Worm (Caenorhabditis elegans) whole organism, young adult: ENCODE data around the gene dhgd-1.
A peak's percentile ranks its signal among the peaks of the same experiment; 100 is the strongest.

Source experiments
- F10E7.11 ChIP-seq: sonication (generic microtip); optimal IDR thresholded peaks from 2 replicates; lab custom pipeline; 2017; ENCODE audit warnings: mild to moderate bottlenecking, missing genetic modification characterization, moderate library complexity, missing compliant biosample characterization
- F22D6.2 ChIP-seq: sonication (generic microtip); optimal IDR thresholded peaks from 2 replicates; lab custom pipeline; 2016; ENCODE audit warnings: mild to moderate bottlenecking, missing genetic modification characterization, missing compliant biosample characterization
- F37B4.10 ChIP-seq: fragments of 200-800 bp; sonication (Bioruptor generic); IDR thresholded peaks from 2 replicates; pipeline ENCODE4 v1.3.6; 2022; ENCODE audit warnings: missing genetic modification characterization, missing compliant biosample characterization
- F49E8.2 ChIP-seq: sonication (generic microtip); optimal IDR thresholded peaks from 3 replicates; lab custom pipeline; 2017; ENCODE audit warnings: missing genetic modification characterization, mild to moderate bottlenecking, missing compliant biosample characterization, antibody characterized with exemption, moderate library complexity; ENCODE audit not compliant: insufficient read depth
- F57A8.1 ChIP-seq: fragments of 200-800 bp; sonication (Bioruptor generic); optimal IDR thresholded peaks from 2 replicates; lab custom pipeline; 2018; ENCODE audit warnings: mild to moderate bottlenecking, missing genetic modification characterization, moderate library complexity, missing compliant biosample characterization
- T07F8.4 ChIP-seq: sonication (generic microtip); optimal IDR thresholded peaks from 2 replicates; lab custom pipeline; 2016; ENCODE audit warnings: mild to moderate bottlenecking, missing genetic modification characterization, moderate library complexity, missing compliant biosample characterization
- Y53F4B.3 ChIP-seq: fragments of 200-800 bp; sonication (Bioruptor generic); IDR thresholded peaks from 2 replicates; pipeline ENCODE4 v1.3.6; 2022; ENCODE audit warnings: missing genetic modification reagents, missing genetic modification characterization, missing compliant biosample characterization
- akir-1 ChIP-seq: fragments of 200-800 bp; sonication (Bioruptor generic); optimal IDR thresholded peaks from 2 replicates; lab custom pipeline; 2018; ENCODE audit warnings: mild to moderate bottlenecking, missing genetic modification characterization, moderate library complexity, missing compliant biosample characterization
- atf-7 ChIP-seq: sonication (generic microtip); optimal IDR thresholded peaks from 2 replicates; lab custom pipeline; 2017; ENCODE audit warnings: mild to moderate bottlenecking, missing genetic modification characterization, missing compliant biosample characterization
- attf-3 ChIP-seq: fragments of 200-800 bp; sonication (Bioruptor generic); conservative IDR thresholded peaks from 2 replicates; pipeline ENCODE4 v1.3.6; 2022; ENCODE audit warnings: missing genetic modification reagents, missing genetic modification characterization, missing compliant biosample characterization
- attf-6 ChIP-seq: fragments of 200-800 bp; sonication (Bioruptor generic); IDR thresholded peaks from 2 replicates; pipeline ENCODE4 v1.3.6; 2022; ENCODE audit warnings: missing genetic modification reagents, missing genetic modification characterization, missing compliant biosample characterization
- cebp-1 ChIP-seq, 2 experiments: fragments of 200-800 bp in 1 of 2; sonication (Bioruptor generic) in 1 of 2; sonication (generic microtip) in 1 of 2; IDR thresholded peaks in 1 of 2; optimal IDR thresholded peaks in 1 of 2; 2 replicates each; pipeline versions ENCODE4 v1.3.6 to Lab custom; 2017 to 2022; ENCODE audit warnings: missing compliant biosample characterization in 2 of 2, missing genetic modification characterization in 2 of 2, mild to moderate bottlenecking in 1 of 2, missing genetic modification reagents in 1 of 2, moderate library complexity in 1 of 2
- cebp-2 ChIP-seq: fragments of 200-800 bp; sonication (Bioruptor generic); IDR thresholded peaks from 2 replicates; pipeline ENCODE4 v1.3.6; 2022; ENCODE audit warnings: missing genetic modification characterization, missing compliant biosample characterization
- ceh-100 ChIP-seq: fragments of 200-800 bp; sonication (Bioruptor generic); IDR thresholded peaks from 2 replicates; pipeline ENCODE4 v1.3.6; 2022; ENCODE audit warnings: missing genetic modification reagents, missing genetic modification characterization, missing compliant biosample characterization
- ceh-40 ChIP-seq: fragments of 200-800 bp; sonication (Bioruptor generic); IDR thresholded peaks from 2 replicates; pipeline ENCODE4 v1.3.6; 2022; ENCODE audit warnings: missing genetic modification characterization, missing compliant biosample characterization
- ceh-58 ChIP-seq: fragments of 200-800 bp; sonication (Bioruptor generic); IDR thresholded peaks from 2 replicates; pipeline ENCODE4 v1.3.6; 2022; ENCODE audit warnings: missing genetic modification characterization, missing compliant biosample characterization
- dpff-1 ChIP-seq: sonication (generic microtip); optimal IDR thresholded peaks from 2 replicates; lab custom pipeline; 2017; ENCODE audit warnings: mild to moderate bottlenecking, missing genetic modification characterization, missing compliant biosample characterization
- efl-1 ChIP-seq: fragments of 150-350 bp; optimal IDR thresholded peaks from 2 replicates; lab custom pipeline; 2014; ENCODE audit warnings: missing biosample characterization, missing genetic modification reagents, missing genetic modification characterization
- egrh-3 ChIP-seq: fragments of 200-800 bp; sonication (Bioruptor generic); IDR thresholded peaks from 2 replicates; pipeline ENCODE4 v1.3.6; 2022; ENCODE audit warnings: missing genetic modification reagents, missing genetic modification characterization, missing compliant biosample characterization
- ekl-4 ChIP-seq: fragments of 200-800 bp; sonication (Bioruptor generic); IDR thresholded peaks from 2 replicates; pipeline ENCODE4 v1.3.6; 2022; ENCODE audit warnings: missing genetic modification reagents, missing genetic modification characterization, missing compliant biosample characterization
- fkh-3 ChIP-seq: sonication (generic microtip); optimal IDR thresholded peaks from 2 replicates; lab custom pipeline; 2016; ENCODE audit warnings: mild to moderate bottlenecking, missing genetic modification characterization, missing compliant biosample characterization
- gei-17 ChIP-seq: fragments of 200-800 bp; sonication (Bioruptor generic); optimal IDR thresholded peaks from 2 replicates; lab custom pipeline; 2018; ENCODE audit warnings: mild to moderate bottlenecking, missing genetic modification characterization, missing compliant biosample characterization
- hlh-12 ChIP-seq: sonication (generic microtip); optimal IDR thresholded peaks from 2 replicates; lab custom pipeline; 2016; ENCODE audit warnings: missing genetic modification characterization, missing compliant biosample characterization
- hmg-1.2 ChIP-seq: fragments of 200-800 bp; sonication (Bioruptor generic); IDR thresholded peaks from 2 replicates; pipeline ENCODE4 v1.3.6; 2022; ENCODE audit warnings: missing genetic modification reagents, missing genetic modification characterization, missing compliant biosample characterization
- hrde-1 ChIP-seq: sonication (generic microtip); optimal IDR thresholded peaks from 2 replicates; lab custom pipeline; 2016; ENCODE audit warnings: missing genetic modification characterization, mild to moderate bottlenecking, missing compliant biosample characterization, moderate library complexity, missing genotype, missing genetic modification reagents, borderline replicate concordance
- hsf-1 ChIP-seq: fragments of 200-800 bp; sonication (Bioruptor generic); IDR thresholded peaks from 2 replicates; pipeline ENCODE4 v1.3.6; 2022; ENCODE audit warnings: missing genetic modification reagents, missing genetic modification characterization, missing compliant biosample characterization
- let-526 ChIP-seq: fragments of 200-800 bp; sonication (Bioruptor generic); IDR thresholded peaks from 2 replicates; pipeline ENCODE4 v1.3.6; 2022; ENCODE audit warnings: missing genetic modification reagents, missing genetic modification characterization, missing compliant biosample characterization
- let-607 ChIP-seq, 2 experiments: fragments of 200-800 bp in 1 of 2; sonication (Bioruptor generic) in 1 of 2; sonication (generic microtip) in 1 of 2; optimal IDR thresholded peaks; 2 replicates each; lab custom pipeline; 2016 to 2018; ENCODE audit warnings: mild to moderate bottlenecking in 2 of 2, missing compliant biosample characterization in 2 of 2, missing genetic modification characterization in 2 of 2, moderate library complexity in 2 of 2, missing genotype in 1 of 2
- lin-40 ChIP-seq: sonication (generic microtip); optimal IDR thresholded peaks from 2 replicates; lab custom pipeline; 2016; ENCODE audit warnings: missing genetic modification characterization, mild to moderate bottlenecking, missing compliant biosample characterization, missing genotype, missing genetic modification reagents
- lsy-27 ChIP-seq: sonication (generic microtip); optimal IDR thresholded peaks from 2 replicates; lab custom pipeline; 2017; ENCODE audit warnings: missing genetic modification characterization, mild to moderate bottlenecking, missing compliant biosample characterization, antibody characterized with exemption, missing genotype, borderline replicate concordance; ENCODE audit not compliant: insufficient read depth
- madf-10 ChIP-seq: sonication (generic microtip); optimal IDR thresholded peaks from 2 replicates; lab custom pipeline; 2016; ENCODE audit warnings: mild to moderate bottlenecking, missing genetic modification characterization, missing compliant biosample characterization
- madf-3 ChIP-seq: fragments of 200-800 bp; sonication (Bioruptor generic); IDR thresholded peaks from 2 replicates; pipeline ENCODE4 v1.3.6; 2022; ENCODE audit warnings: missing genetic modification reagents, missing genetic modification characterization, missing compliant biosample characterization
- madf-6 ChIP-seq: fragments of 200-800 bp; sonication (Bioruptor generic); IDR thresholded peaks from 2 replicates; pipeline ENCODE4 v1.3.6; 2022; ENCODE audit warnings: missing genetic modification reagents, missing genetic modification characterization, missing compliant biosample characterization
- madf-8 ChIP-seq: fragments of 200-800 bp; sonication (Bioruptor generic); conservative IDR thresholded peaks from 2 replicates; pipeline ENCODE4 v1.3.6; 2022; ENCODE audit warnings: missing genetic modification reagents, missing genetic modification characterization, missing compliant biosample characterization
- mxl-1 ChIP-seq: sonication (generic microtip); optimal IDR thresholded peaks from 2 replicates; lab custom pipeline; 2016; ENCODE audit warnings: missing genetic modification characterization, missing compliant biosample characterization
- nfya-2 ChIP-seq: fragments of 200-800 bp; sonication (Bioruptor generic); IDR thresholded peaks from 2 replicates; pipeline ENCODE4 v1.3.6; 2022; ENCODE audit warnings: missing genetic modification reagents, missing genetic modification characterization, missing compliant biosample characterization
- nhr-179 ChIP-seq: sonication (generic microtip); optimal IDR thresholded peaks from 2 replicates; lab custom pipeline; 2016; ENCODE audit warnings: mild to moderate bottlenecking, missing genetic modification characterization, missing compliant biosample characterization
- nhr-27 ChIP-seq: fragments of 200-800 bp; sonication (Bioruptor generic); optimal IDR thresholded peaks from 2 replicates; lab custom pipeline; 2018; ENCODE audit warnings: mild to moderate bottlenecking, missing genetic modification characterization, moderate library complexity, missing compliant biosample characterization
- nhr-90 ChIP-seq: sonication (generic microtip); optimal IDR thresholded peaks from 2 replicates; lab custom pipeline; 2016; ENCODE audit warnings: missing genotype, mild to moderate bottlenecking, missing genetic modification characterization, missing compliant biosample characterization
- rpc-1 ChIP-seq, 2 experiments: fragments of 150-350 bp in 1 of 2; sonication (generic microtip) in 1 of 2; optimal IDR thresholded peaks; 2 replicates each; lab custom pipeline; 2014 to 2018; ENCODE audit warnings: missing biosample characterization in 1 of 2, missing genetic modification characterization in 1 of 2, missing genetic modification reagents in 1 of 2, missing genotype in 1 of 2
- sea-2 ChIP-seq: fragments of 200-800 bp; sonication (Bioruptor generic); IDR thresholded peaks from 2 replicates; pipeline ENCODE4 v1.3.6; 2022; ENCODE audit warnings: missing genetic modification characterization, missing compliant biosample characterization
- somi-1 ChIP-seq: fragments of 200-800 bp; sonication (Bioruptor generic); optimal IDR thresholded peaks from 2 replicates; lab custom pipeline; 2018; ENCODE audit warnings: mild to moderate bottlenecking, missing genetic modification characterization, missing compliant biosample characterization
- tbp1 ChIP-seq: fragments of 200-800 bp; sonication (Bioruptor generic); optimal IDR thresholded peaks from 2 replicates; lab custom pipeline; 2018; ENCODE audit warnings: mild to moderate bottlenecking, missing genetic modification characterization, missing compliant biosample characterization
- tbx-9 ChIP-seq: sonication (generic microtip); optimal IDR thresholded peaks from 2 replicates; lab custom pipeline; 2016; ENCODE audit warnings: borderline replicate concordance, missing genetic modification characterization, inconsistent platforms, missing compliant biosample characterization
- ztf-25 ChIP-seq: fragments of 200-800 bp; sonication (Bioruptor generic); IDR thresholded peaks from 2 replicates; pipeline ENCODE4 v1.3.6; 2022; ENCODE audit warnings: missing genetic modification reagents, missing genetic modification characterization, missing compliant biosample characterization
- ztf-28 ChIP-seq: fragments of 200-800 bp; sonication (Bioruptor generic); IDR thresholded peaks from 2 replicates; pipeline ENCODE4 v1.3.6; 2022; ENCODE audit warnings: missing genetic modification reagents, missing genetic modification characterization, missing compliant biosample characterization
- ztf-3 ChIP-seq: fragments of 200-800 bp; sonication (Bioruptor generic); optimal IDR thresholded peaks from 2 replicates; lab custom pipeline; 2018; ENCODE audit warnings: mild to moderate bottlenecking, missing genetic modification characterization, missing compliant biosample characterization

dhgd-1 gene

DNA sequence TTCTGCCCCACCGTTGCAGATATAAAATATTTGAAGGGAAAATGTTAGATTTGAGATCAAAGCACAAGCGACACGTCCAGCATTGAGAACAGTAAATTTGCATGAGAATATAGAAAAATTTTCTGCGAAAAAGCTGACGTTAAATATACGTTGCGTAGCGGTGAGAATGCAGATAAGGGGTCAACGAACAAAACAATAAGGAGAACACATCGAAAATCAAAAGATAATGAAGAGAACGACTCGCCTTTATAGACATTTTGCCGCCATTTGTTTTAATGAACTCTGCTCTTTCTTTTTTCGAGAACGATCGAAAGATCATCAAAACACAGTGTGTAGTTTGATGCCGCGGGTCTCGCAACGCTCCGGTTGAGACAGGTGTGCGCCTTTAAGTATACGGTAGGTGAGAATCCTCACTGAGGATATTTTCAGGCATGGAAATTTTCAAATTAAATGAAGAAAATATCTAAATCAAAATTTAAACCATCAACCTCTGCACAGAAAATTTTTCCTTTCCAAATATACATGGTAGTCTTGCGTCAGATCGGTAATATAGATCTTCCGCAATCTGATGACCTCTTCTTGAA lies 44.4 kb upstream of the dhgd-1 start (continued):
- TF ChIP-seq akir-1, result no peak
- TF ChIP-seq ztf-28 (GFP tag; lab: Robert Waterston, UW), result no peak
- no peak for TF ChIP-seq F10E7.11 (tag; lab: Kevin White, UChicago)
- TF ChIP-seq rpc-1 (optimal IDR thresholded peaks at IDR 0.05; lab: Kevin White, UChicago), result no peak
- no peak for TF ChIP-seq rpc-1 (tag; optimal IDR thresholded peaks at IDR 0.05; lab: Kevin White, UChicago)
- TF ChIP-seq dpff-1 (tag; lab: Kevin White, UChicago), result no peak
- peak; percentile 84 for TF ChIP-seq madf-8 (GFP tag; lab: Robert Waterston, UW)
- TF ChIP-seq cebp-2, result no peak
- TF ChIP-seq let-526, result no peak
- no peak for TF ChIP-seq Y53F4B.3 (GFP tag; lab: Robert Waterston, UW)
- no peak for TF ChIP-seq cebp-1 (GFP tag; IDR thresholded peaks at IDR 0.05; lab: Robert Waterston, UW)
- TF ChIP-seq cebp-1 (tag; optimal IDR thresholded peaks at IDR 0.05; lab: Kevin White, UChicago), result peak; percentile 28
- no peak for TF ChIP-seq lin-40 (tag; lab: Kevin White, UChicago)
- TF ChIP-seq tbx-9 (tag; lab: Kevin White, UChicago), result no peak
- TF ChIP-seq somi-1, result no peak
- TF ChIP-seq nfya-2 (GFP tag; lab: Robert Waterston, UW), result no peak
- no peak for TF ChIP-seq F57A8.1 (GFP tag; lab: Kevin White, UChicago)
- TF ChIP-seq fkh-3 (tag; lab: Kevin White, UChicago), result no peak
- TF ChIP-seq ceh-100, result peak; percentile 52; the same call in 1 of the 2 replicates
- peak; percentile 75 for TF ChIP-seq F49E8.2 (tag; lab: Kevin White, UChicago)
- no peak for TF ChIP-seq attf-3 (GFP tag; lab: Robert Waterston, UW)
- TF ChIP-seq lsy-27, result no peak
- TF ChIP-seq hlh-12 (tag; lab: Kevin White, UChicago), result no peak
- TF ChIP-seq atf-7 (tag; lab: Kevin White, UChicago), result no peak
- no peak for TF ChIP-seq egrh-3 (GFP tag; lab: Robert Waterston, UW)
- no peak for TF ChIP-seq let-607 (tag; optimal IDR thresholded peaks at IDR 0.05; lab: Kevin White, UChicago)
- TF ChIP-seq F22D6.2 (tag; lab: Kevin White, UChicago), result no peak
- peak; percentile 82 for TF ChIP-seq efl-1 (GFP tag; lab: Kevin White, UChicago)
- TF ChIP-seq ceh-40, result no peak
- TF ChIP-seq tbp1 (GFP tag; lab: Kevin White, UChicago), result peak; percentile 11
- TF ChIP-seq F37B4.10 (GFP tag; lab: Robert Waterston, UW), result no peak
- TF ChIP-seq ekl-4 (GFP tag; lab: Robert Waterston, UW), result peak; percentile 76
- no peak for TF ChIP-seq nhr-27 (tag; lab: Kevin White, UChicago)
- TF ChIP-seq madf-10 (tag; lab: Kevin White, UChicago), result no peak
- no peak for TF ChIP-seq ztf-25
- peak; percentile 44; the same call in 1 of the 2 replicates for TF ChIP-seq attf-6 (GFP tag; lab: Robert Waterston, UW)
- no peak for TF ChIP-seq nhr-179 (tag; lab: Kevin White, UChicago)
- peak; percentile 62 for TF ChIP-seq hrde-1 (tag; lab: Kevin White, UChicago)
- TF ChIP-seq gei-17 (GFP tag; lab: Kevin White, UChicago), result no peak
- no peak for TF ChIP-seq madf-3 (GFP tag; lab: Robert Waterston, UW)
- peak; percentile 96 for TF ChIP-seq madf-6 (GFP tag; lab: Robert Waterston, UW)
- no peak for TF ChIP-seq ceh-58
- peak; percentile 92 for TF ChIP-seq hsf-1 (GFP tag; lab: Robert Waterston, UW)
- no peak for TF ChIP-seq T07F8.4 (tag; lab: Kevin White, UChicago)
- TF ChIP-seq ztf-3, result no peak
- TF ChIP-seq nhr-90 (tag; lab: Kevin White, UChicago), result no peak
- TF ChIP-seq sea-2 (GFP tag; lab: Robert Waterston, UW), result no peak
- no peak; the same call in 1 of the 2 replicates for TF ChIP-seq hmg-1.2 (GFP tag; lab: Robert Waterston, UW)
- no peak for TF ChIP-seq mxl-1
